Worm (Caenorhabditis elegans): ENCODE data around the gene T10B10.4.

DNA sequence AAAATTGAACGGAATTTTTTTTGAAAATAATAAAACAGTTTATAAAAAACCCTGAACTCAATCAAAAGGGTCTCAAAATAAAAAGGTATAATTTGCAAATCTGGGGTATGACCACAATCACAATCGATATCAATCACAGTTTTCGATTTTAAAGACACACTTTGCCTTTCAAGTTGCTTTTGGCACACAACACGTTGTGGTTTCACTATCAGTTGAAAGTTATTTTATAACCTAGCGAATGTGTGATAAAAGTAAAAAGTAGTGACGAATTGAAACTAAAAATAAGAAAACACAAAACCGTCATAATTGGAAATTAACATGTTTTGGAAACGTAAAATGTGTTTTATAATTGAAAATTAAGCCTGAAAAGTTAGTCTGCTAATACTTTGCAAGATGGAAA lies 22.2 kb upstream of the T10B10.4 start:
- TF ChIP-seq C38D4.7 (GFP tag; optimal IDR thresholded peaks at IDR 0.05) (no peak), ztf-16 (tag; optimal IDR thresholded peaks at IDR 0.05) (no peak), ahr-1 (tag; optimal IDR thresholded peaks at IDR 0.05) (no peak), nfya-1 (tag; optimal IDR thresholded peaks at IDR 0.05) (no peak), odd-2 (tag; optimal IDR thresholded peaks at IDR 0.05) (no peak), ets-4 (tag; optimal IDR thresholded peaks at IDR 0.05) (no peak), dve-1 (tag; optimal IDR thresholded peaks at IDR 0.05) (no peak)
